Fruit fly (Drosophila melanogaster): ENCODE measurements around the gene mfrn.

- TF ChIP-seq CG14655 (GFP tag; optimal IDR thresholded peaks at IDR 0.05) (no peak), gl (tag; optimal IDR thresholded peaks at IDR 0.05) (no peak), CG15710 (tag; optimal IDR thresholded peaks at IDR 0.05) (no peak), fd96Ca (GFP tag; IDR thresholded peaks at IDR 0.05) (no peak), CG17806 (tag; optimal IDR thresholded peaks at IDR 0.05) (no peak), CG8301 (tag; optimal IDR thresholded peaks at IDR 0.05) (no peak), CG34367 (tag; optimal IDR thresholded peaks at IDR 0.05) (no peak), EcR (GFP tag; optimal IDR thresholded peaks at IDR 0.05) (no peak), CG4496 (GFP tag; IDR thresholded peaks at IDR 0.05) (no peak), CG9948 (tag; optimal IDR thresholded peaks at IDR 0.05) (no peak), rn (GFP tag; IDR thresholded peaks at IDR 0.05) (no peak)
Observed at dm6 chr3R:27919385-27919789, 28.4 kb downstream of the mfrn start, which contains the start of gene Boh1.
